Fruit fly (Drosophila melanogaster) whole organism, embryonic: ENCODE results near the gene CG12995.

Experiments used
- Bgb ChIP-seq: fragments of 200-800 bp; sonication (Bioruptor generic); IDR thresholded peaks from 2 replicates; pipeline ENCODE4 v1.3.6; 2022; ENCODE audit warnings: missing biosample characterization, missing genetic modification characterization; ENCODE audit not compliant: partially characterized antibody
- CG10267 ChIP-seq: fragments of 200-800 bp; sonication (Bioruptor generic); optimal IDR thresholded peaks from 2 replicates; lab custom pipeline; 2018; ENCODE audit warnings: missing biosample characterization, mild to moderate bottlenecking, missing genetic modification characterization, moderate library complexity
- CG10959 ChIP-seq: fragments of 200-800 bp; sonication (Bioruptor generic); IDR thresholded peaks from 2 replicates; pipeline ENCODE4 v1.3.6; 2022; ENCODE audit warnings: missing biosample characterization, missing genetic modification characterization
- CG11560 ChIP-seq: fragments of 200-800 bp; sonication (Bioruptor generic); IDR thresholded peaks from 3 replicates; pipeline ENCODE4 v1.3.6; 2022; ENCODE audit warnings: missing biosample characterization, missing genetic modification characterization
- CG1233 ChIP-seq: fragments of 200-800 bp; sonication (Bioruptor generic); optimal IDR thresholded peaks from 4 replicates; lab custom pipeline; 2018; ENCODE audit warnings: missing biosample characterization, mild to moderate bottlenecking, missing genetic modification characterization
- CG12391 ChIP-seq: fragments of 200-800 bp; sonication (Bioruptor generic); optimal IDR thresholded peaks from 3 replicates; lab custom pipeline; 2018; ENCODE audit warnings: missing biosample characterization, mild to moderate bottlenecking, missing genetic modification characterization, moderate library complexity
- CG15514 ChIP-seq: fragments of 200-800 bp; sonication (Bioruptor generic); optimal IDR thresholded peaks from 3 replicates; lab custom pipeline; 2017; ENCODE audit warnings: missing biosample characterization, missing genetic modification characterization, mild to moderate bottlenecking, moderate library complexity, missing genetic modification reagents
- CG1603 ChIP-seq: fragments of 200-800 bp; sonication (Bioruptor generic); optimal IDR thresholded peaks from 2 replicates; lab custom pipeline; 2019; ENCODE audit warnings: missing biosample characterization, mild to moderate bottlenecking, missing genetic modification characterization, moderate library complexity
- CG17186 ChIP-seq: fragments of 200-800 bp; sonication (Bioruptor generic); optimal IDR thresholded peaks from 3 replicates; lab custom pipeline; 2017; ENCODE audit warnings: missing biosample characterization, missing genetic modification reagents, missing genetic modification characterization
- CG17328 ChIP-seq: fragments of 200-800 bp; sonication (Bioruptor generic); IDR thresholded peaks from 2 replicates; pipeline ENCODE4 v1.3.6; 2022; ENCODE audit warnings: missing biosample characterization, missing genetic modification characterization
- CG18764 ChIP-seq: fragments of 200-800 bp; sonication (Bioruptor generic); optimal IDR thresholded peaks from 3 replicates; lab custom pipeline; 2016; ENCODE audit warnings: missing biosample characterization, missing genetic modification characterization
- CG30020 ChIP-seq: fragments of 200-800 bp; optimal IDR thresholded peaks from 2 replicates; lab custom pipeline; 2019; ENCODE audit warnings: missing biosample characterization, mild to moderate bottlenecking, missing genetic modification characterization, moderate library complexity
- CG4328 ChIP-seq: fragments of 200-800 bp; sonication (Bioruptor generic); optimal IDR thresholded peaks from 3 replicates; lab custom pipeline; 2017; ENCODE audit warnings: missing biosample characterization, missing genetic modification reagents, missing genetic modification characterization
- CG43689 ChIP-seq: fragments of 200-800 bp; sonication (Bioruptor generic); IDR thresholded peaks from 2 replicates; pipeline ENCODE4 v1.3.6; 2022; ENCODE audit warnings: missing biosample characterization, missing genetic modification characterization
- CG4617 ChIP-seq: fragments of 200-800 bp; sonication (Bioruptor generic); optimal IDR thresholded peaks from 3 replicates; lab custom pipeline; 2016; ENCODE audit warnings: missing biosample characterization, missing genetic modification characterization, borderline replicate concordance
- CG6689 ChIP-seq: fragments of 200-800 bp; sonication (Bioruptor generic); IDR thresholded peaks from 2 replicates; pipeline ENCODE4 v1.3.6; 2022; ENCODE audit warnings: missing biosample characterization, missing genetic modification characterization
- CG7357 ChIP-seq: fragments of 200-800 bp; sonication (Bioruptor generic); IDR thresholded peaks from 3 replicates; pipeline ENCODE4 v1.3.6; 2022; ENCODE audit warnings: missing biosample characterization, missing genetic modification characterization
- CG7839 ChIP-seq: fragments of 200-800 bp; sonication (Bioruptor generic); optimal IDR thresholded peaks from 3 replicates; lab custom pipeline; 2018; ENCODE audit warnings: missing biosample characterization, mild to moderate bottlenecking, missing genetic modification characterization, moderate library complexity
- CG9797 ChIP-seq: fragments of 200-800 bp; sonication (Bioruptor generic); optimal IDR thresholded peaks from 3 replicates; lab custom pipeline; 2018; ENCODE audit warnings: missing biosample characterization, mild to moderate bottlenecking, missing genetic modification characterization
- Dref ChIP-seq: fragments of 200-800 bp; sonication (Bioruptor generic); IDR thresholded peaks from 2 replicates; pipeline ENCODE4 v1.3.6; 2022; ENCODE audit warnings: missing biosample characterization, missing genetic modification characterization
- E2f1 ChIP-seq: fragments of 200-800 bp; sonication (Bioruptor generic); IDR thresholded peaks from 2 replicates; pipeline ENCODE4 v1.3.6; 2022; ENCODE audit warnings: missing biosample characterization, missing genetic modification characterization
- E2f2 ChIP-seq: fragments of 200-800 bp; sonication (Bioruptor generic); IDR thresholded peaks from 2 replicates; pipeline ENCODE4 v1.3.6; 2022; ENCODE audit warnings: missing biosample characterization, missing genetic modification characterization
- Ets97D ChIP-seq: fragments of 200-800 bp; sonication (Bioruptor generic); optimal IDR thresholded peaks from 3 replicates; lab custom pipeline; 2016; ENCODE audit warnings: missing biosample characterization, missing genetic modification characterization
- HLH54F ChIP-seq: fragments of 200-800 bp; sonication (Bioruptor generic); optimal IDR thresholded peaks from 3 replicates; lab custom pipeline; 2016; ENCODE audit warnings: missing biosample characterization, missing genetic modification characterization
- Hr51 ChIP-seq, 2 experiments: fragments of 200-800 bp; sonication (Bioruptor generic); optimal IDR thresholded peaks; 2 replicates in 1 of 2; 3 replicates in 1 of 2; lab custom pipeline; 2016 to 2018; ENCODE audit warnings: missing biosample characterization in 2 of 2, missing genetic modification characterization in 2 of 2, mild to moderate bottlenecking in 1 of 2, moderate library complexity in 1 of 2
- Meics ChIP-seq: fragments of 200-800 bp; sonication (Bioruptor generic); optimal IDR thresholded peaks from 2 replicates; lab custom pipeline; 2017; ENCODE audit warnings: missing biosample characterization, mild to moderate bottlenecking, missing genetic modification characterization
- Ptx1 ChIP-seq: fragments of 200-800 bp; sonication (Bioruptor generic); IDR thresholded peaks from 2 replicates; pipeline ENCODE4 v1.3.6; 2022; ENCODE audit warnings: missing biosample characterization, missing genetic modification characterization
- amos ChIP-seq: fragments of 200-800 bp; sonication (Bioruptor generic); IDR thresholded peaks from 2 replicates; pipeline ENCODE4 v1.3.6; 2022; ENCODE audit warnings: missing biosample characterization, missing genetic modification characterization; ENCODE audit not compliant: partially characterized antibody
- ato ChIP-seq: fragments of 200-800 bp; sonication (Bioruptor generic); IDR thresholded peaks from 2 replicates; pipeline ENCODE4 v1.3.6; 2022; ENCODE audit warnings: missing biosample characterization, missing genetic modification characterization; ENCODE audit not compliant: partially characterized antibody
- az2 ChIP-seq: fragments of 200-800 bp; sonication (Bioruptor generic); optimal IDR thresholded peaks from 3 replicates; lab custom pipeline; 2016; ENCODE audit warnings: missing biosample characterization, missing genetic modification characterization
- cas ChIP-seq: fragments of 200-800 bp; sonication (Bioruptor generic); IDR thresholded peaks from 2 replicates; pipeline ENCODE4 v1.3.6; 2022; ENCODE audit warnings: missing biosample characterization, missing genetic modification characterization
- crol ChIP-seq: fragments of 200-800 bp; sonication (Bioruptor generic); IDR thresholded peaks from 2 replicates; pipeline ENCODE4 v1.3.6; 2022; ENCODE audit warnings: missing biosample characterization, missing genetic modification characterization
- danr ChIP-seq: fragments of 200-800 bp; sonication (Bioruptor generic); IDR thresholded peaks from 2 replicates; pipeline ENCODE4 v1.3.6; 2022; ENCODE audit warnings: missing biosample characterization, missing genetic modification characterization
- dimm ChIP-seq: fragments of 200-800 bp; sonication (Bioruptor generic); IDR thresholded peaks from 2 replicates; pipeline ENCODE4 v1.3.6; 2022; ENCODE audit warnings: missing biosample characterization, missing genetic modification characterization
- dmrt11E ChIP-seq: fragments of 200-800 bp; sonication (Bioruptor generic); optimal IDR thresholded peaks from 3 replicates; lab custom pipeline; 2018; ENCODE audit warnings: missing biosample characterization, mild to moderate bottlenecking, missing genetic modification characterization, moderate library complexity
- esg ChIP-seq: fragments of 200-800 bp; sonication (Bioruptor generic); conservative IDR thresholded peaks from 2 replicates; pipeline ENCODE4 v1.3.6; 2022; ENCODE audit warnings: missing biosample characterization, missing genetic modification characterization
- ewg ChIP-seq: fragments of 200-800 bp; sonication (Bioruptor generic); optimal IDR thresholded peaks from 3 replicates; lab custom pipeline; 2017; ENCODE audit warnings: mild to moderate bottlenecking, missing biosample characterization, missing genetic modification reagents, missing genetic modification characterization
- fd64A ChIP-seq: fragments of 200-800 bp; sonication (Bioruptor generic); optimal IDR thresholded peaks from 3 replicates; lab custom pipeline; 2018; ENCODE audit warnings: missing biosample characterization, mild to moderate bottlenecking, missing genetic modification characterization
- ftz-f1 ChIP-seq: fragments of 200-800 bp; sonication (Bioruptor generic); optimal IDR thresholded peaks from 2 replicates; lab custom pipeline; 2016; ENCODE audit warnings: missing biosample characterization, missing genetic modification characterization
- gcm ChIP-seq: fragments of 200-800 bp; sonication (Bioruptor generic); optimal IDR thresholded peaks from 2 replicates; lab custom pipeline; 2019; ENCODE audit warnings: missing biosample characterization, mild to moderate bottlenecking, missing genetic modification characterization, moderate library complexity
- hbn ChIP-seq: fragments of 200-800 bp; sonication (Bioruptor generic); IDR thresholded peaks from 2 replicates; pipeline ENCODE4 v1.3.6; 2022; ENCODE audit warnings: missing biosample characterization, missing genetic modification characterization; ENCODE audit not compliant: partially characterized antibody
- kay ChIP-seq: fragments of 200-800 bp; sonication (Bioruptor generic); optimal IDR thresholded peaks from 2 replicates; lab custom pipeline; 2016; ENCODE audit warnings: missing biosample characterization, missing genetic modification characterization
- lilli ChIP-seq: fragments of 200-800 bp; sonication (Bioruptor generic); optimal IDR thresholded peaks from 3 replicates; lab custom pipeline; 2016; ENCODE audit warnings: missing biosample characterization, missing genetic modification characterization
- oc ChIP-seq: fragments of 200-800 bp; sonication (Bioruptor generic); optimal IDR thresholded peaks from 2 replicates; lab custom pipeline; 2018; ENCODE audit warnings: missing biosample characterization, mild to moderate bottlenecking, missing genetic modification characterization, moderate library complexity
- psq ChIP-seq: fragments of 200-800 bp; sonication (Bioruptor generic); optimal IDR thresholded peaks from 2 replicates; lab custom pipeline; 2017; ENCODE audit warnings: missing biosample characterization, missing genetic modification characterization
- pzg ChIP-seq: fragments of 200-800 bp; sonication (Bioruptor generic); optimal IDR thresholded peaks from 3 replicates; lab custom pipeline; 2018; ENCODE audit warnings: missing biosample characterization, mild to moderate bottlenecking, missing genetic modification characterization, moderate library complexity
- slp2 ChIP-seq: fragments of 200-800 bp; sonication (Bioruptor generic); optimal IDR thresholded peaks from 2 replicates; lab custom pipeline; 2016; ENCODE audit warnings: missing biosample characterization, missing genetic modification characterization
- sna ChIP-seq: fragments of 200-800 bp; sonication (Bioruptor generic); IDR thresholded peaks from 2 replicates; pipeline ENCODE4 v1.3.6; 2022; ENCODE audit warnings: missing biosample characterization, missing genetic modification characterization; ENCODE audit not compliant: partially characterized antibody
- trem ChIP-seq: fragments of 200-800 bp; optimal IDR thresholded peaks from 3 replicates; lab custom pipeline; 2019; ENCODE audit warnings: missing biosample characterization, mild to moderate bottlenecking, missing genetic modification characterization, moderate library complexity
- twi ChIP-seq: fragments of 200-800 bp; optimal IDR thresholded peaks from 2 replicates; lab custom pipeline; 2019; ENCODE audit warnings: missing biosample characterization, mild to moderate bottlenecking, missing genetic modification characterization, moderate library complexity
- tx ChIP-seq: fragments of 200-800 bp; sonication (Bioruptor generic); optimal IDR thresholded peaks from 2 replicates; lab custom pipeline; 2016; ENCODE audit warnings: missing biosample characterization, missing genetic modification characterization

Gene CG12995

DNA sequence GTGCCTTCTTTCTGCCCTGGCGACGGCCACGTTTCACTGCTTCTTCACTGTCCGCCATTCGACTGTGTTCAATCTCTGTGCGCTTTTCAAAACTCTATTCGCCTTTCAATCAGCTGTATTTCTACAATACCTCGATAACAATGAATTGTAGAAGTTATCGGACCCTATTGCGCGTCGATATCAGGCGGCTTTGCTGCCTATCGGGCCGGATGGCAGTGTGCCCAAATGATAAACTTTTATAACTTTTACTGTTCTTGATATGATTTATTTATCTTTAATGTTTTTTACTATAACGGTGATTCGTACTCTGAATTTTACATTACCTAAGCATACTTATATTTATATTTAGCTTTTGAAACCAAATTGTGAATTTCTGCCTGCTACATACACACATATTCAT is 35.1 kb upstream of the CG12995 start, which contains the start of gene CG8915 (continued):
- TF ChIP-seq E2f2 (GFP tag; lab: Robert Waterston, UW) = peak; percentile 34; the same call in 1 of the 2 replicates
- TF ChIP-seq CG17186 = peak; percentile 16
- peak; percentile 22 for TF ChIP-seq trem
- TF ChIP-seq CG11560 (tag; lab: Robert Waterston, UW) = no peak
- peak; percentile 9 for TF ChIP-seq Ets97D
- peak; percentile 61; the same call in 1 of the 2 replicates for TF ChIP-seq ato (GFP tag; lab: Robert Waterston, UW)
- no peak for TF ChIP-seq CG1233 (GFP tag; lab: Kevin White, UChicago)
- no peak for TF ChIP-seq crol (GFP tag; lab: Robert Waterston, UW)
- TF ChIP-seq CG12391 (tag; lab: Kevin White, UChicago) = peak; percentile 5
- peak; percentile 34 for TF ChIP-seq pzg (GFP tag; lab: Kevin White, UChicago)
- TF ChIP-seq Dref (GFP tag; lab: Robert Waterston, UW) = peak; percentile 75
- no peak for TF ChIP-seq Meics
- TF ChIP-seq CG9797 (GFP tag; lab: Kevin White, UChicago) = peak; percentile 48
- TF ChIP-seq CG15514 (GFP tag; lab: Kevin White, UChicago) = peak; percentile 24
- TF ChIP-seq Ptx1 (GFP tag; lab: Robert Waterston, UW) = no peak
- no peak for TF ChIP-seq CG4617 (GFP tag; lab: Kevin White, UChicago)
- TF ChIP-seq CG43689 (GFP tag; lab: Robert Waterston, UW) = no peak
- no peak for TF ChIP-seq CG4328 (GFP tag; lab: Kevin White, UChicago)
- TF ChIP-seq Bgb (GFP tag; lab: Robert Waterston, UW) = peak; percentile 62
- no peak for TF ChIP-seq ftz-f1 (GFP tag; lab: Kevin White, UChicago)
- no peak for TF ChIP-seq CG18764 (GFP tag; lab: Kevin White, UChicago)
- TF ChIP-seq oc = no peak
- no peak for TF ChIP-seq dimm
- no peak for TF ChIP-seq psq (GFP tag; lab: Kevin White, UChicago)
- peak; percentile 25 for TF ChIP-seq CG1603
- TF ChIP-seq gcm (GFP tag; lab: Kevin White, UChicago) = no peak
- no peak for TF ChIP-seq Hr51 (GFP tag; optimal IDR thresholded peaks at IDR 0.05; lab: Kevin White, UChicago)
- TF ChIP-seq hbn (GFP tag; lab: Robert Waterston, UW) = peak; percentile 46; the same call in 1 of the 2 replicates
- TF ChIP-seq HLH54F (GFP tag; lab: Kevin White, UChicago) = no peak
- TF ChIP-seq CG30020 = peak; percentile 14
- TF ChIP-seq sna = peak; percentile 68
- no peak for TF ChIP-seq danr

DNA sequence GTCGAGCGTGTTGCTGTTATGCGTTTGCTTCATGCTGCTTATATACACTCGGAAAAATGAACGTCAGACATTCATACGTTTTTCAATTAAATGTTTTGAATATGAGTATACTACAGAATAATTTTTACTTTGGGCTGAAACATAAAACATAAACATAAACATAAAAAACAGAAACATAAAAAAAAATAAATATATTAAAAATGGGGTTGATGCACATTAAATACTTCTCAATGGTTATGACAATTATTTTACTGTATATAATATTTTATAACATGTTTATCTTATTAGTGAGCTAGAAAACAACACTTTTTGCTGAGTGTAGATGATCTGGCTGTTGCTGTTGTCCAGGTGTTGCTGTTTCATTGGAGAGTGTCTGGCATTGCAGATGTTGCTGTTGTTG is 27.6 kb upstream of the CG12995 start:
- TF ChIP-seq E2f1 (GFP tag; lab: Robert Waterston, UW) (0 out of 2 replicates have a peak, but pooled peaks have one; percentile 15), esg (GFP tag; lab: Robert Waterston, UW) (0 out of 2 replicates have a peak, but pooled peaks have one; percentile 7), dmrt11E (peak; percentile 28), Hr51 (GFP tag; optimal IDR thresholded peaks at IDR 0.05; lab: Kevin White, UChicago) (peak in 1 of 2 experiments; percentile 63), CG10267 (peak; percentile 9), amos (no peak), CG17328 (no peak), ewg (peak; percentile 0), CG10959 (GFP tag; lab: Robert Waterston, UW) (no peak), twi (tag; lab: Kevin White, UChicago) (no peak), CG15514 (GFP tag; lab: Kevin White, UChicago) (no peak), CG7839 (tag; lab: Kevin White, UChicago) (peak; percentile 38), kay (GFP tag; lab: Kevin White, UChicago) (no peak), az2 (peak; percentile 27), lilli (GFP tag; lab: Kevin White, UChicago) (no peak), fd64A (no peak), cas (GFP tag; lab: Robert Waterston, UW) (no peak), CG7357 (GFP tag; lab: Robert Waterston, UW) (no peak), tx (GFP tag; lab: Kevin White, UChicago) (no peak), slp2 (no peak), CG6689 (0 out of 2 replicates have a peak, but pooled peaks have one; percentile 5), CG17186 (no peak), CG1233 (GFP tag; lab: Kevin White, UChicago) (no peak)
